Fruit fly (Drosophila melanogaster) whole organism, embryonic: Measurements from ENCODE around the gene orion.

ENCODE experiments used
- Ada2b ChIP-seq: fragments of 200-800 bp; sonication (Bioruptor generic); IDR thresholded peaks from 2 replicates; pipeline ENCODE4 v1.3.6; 2022; ENCODE audit warnings: missing biosample characterization, missing genetic modification characterization
- Asciz ChIP-seq: fragments of 200-800 bp; sonication (Bioruptor generic); optimal IDR thresholded peaks from 2 replicates; lab custom pipeline; 2017; ENCODE audit warnings: missing biosample characterization, mild to moderate bottlenecking, missing genetic modification characterization, missing genetic modification reagents
- Atf3 ChIP-seq: fragments of 200-800 bp; sonication (Bioruptor generic); optimal IDR thresholded peaks from 3 replicates; lab custom pipeline; 2016; ENCODE audit warnings: missing biosample characterization, missing genetic modification characterization
- CG10979 ChIP-seq: fragments of 200-800 bp; sonication (Bioruptor generic); optimal IDR thresholded peaks from 2 replicates; lab custom pipeline; 2018; ENCODE audit warnings: missing biosample characterization, mild to moderate bottlenecking, missing genetic modification characterization, moderate library complexity
- CG13894 ChIP-seq: fragments of 200-800 bp; sonication (Bioruptor generic); optimal IDR thresholded peaks from 3 replicates; lab custom pipeline; 2018; ENCODE audit warnings: missing biosample characterization, mild to moderate bottlenecking, missing genetic modification characterization, moderate library complexity
- CG15479 ChIP-seq: fragments of 200-800 bp; sonication (Bioruptor generic); optimal IDR thresholded peaks from 3 replicates; lab custom pipeline; 2019; ENCODE audit warnings: missing biosample characterization, mild to moderate bottlenecking, missing genetic modification characterization, moderate library complexity
- CG17361 ChIP-seq: fragments of 200-800 bp; sonication (Bioruptor generic); IDR thresholded peaks from 3 replicates; pipeline ENCODE4 v1.3.6; 2022; ENCODE audit warnings: missing biosample characterization, missing genetic modification characterization
- CG18262 ChIP-seq: fragments of 200-800 bp; optimal IDR thresholded peaks from 3 replicates; lab custom pipeline; 2019; ENCODE audit warnings: missing biosample characterization, mild to moderate bottlenecking, missing genetic modification characterization, moderate library complexity
- CG31388 ChIP-seq: fragments of 200-800 bp; sonication (Bioruptor generic); optimal IDR thresholded peaks from 2 replicates; lab custom pipeline; 2016; ENCODE audit warnings: missing biosample characterization, missing genetic modification characterization
- CG34376 ChIP-seq: fragments of 200-800 bp; sonication (Bioruptor generic); optimal IDR thresholded peaks from 2 replicates; lab custom pipeline; 2018; ENCODE audit warnings: missing biosample characterization, mild to moderate bottlenecking, missing genetic modification characterization
- CG4730 ChIP-seq: fragments of 200-800 bp; sonication (Bioruptor generic); IDR thresholded peaks from 2 replicates; pipeline ENCODE4 v1.3.6; 2022; ENCODE audit warnings: missing biosample characterization, missing genetic modification characterization
- CG7786 ChIP-seq: fragments of 200-800 bp; sonication (Bioruptor generic); optimal IDR thresholded peaks from 2 replicates; lab custom pipeline; 2016; ENCODE audit warnings: missing biosample characterization, missing genetic modification characterization
- Drgx ChIP-seq: fragments of 200-800 bp; sonication (Bioruptor generic); IDR thresholded peaks from 2 replicates; pipeline ENCODE4 v1.3.6; 2022; ENCODE audit warnings: missing biosample characterization, missing genetic modification characterization
- E2f2 ChIP-seq: fragments of 200-800 bp; sonication (Bioruptor generic); IDR thresholded peaks from 2 replicates; pipeline ENCODE4 v1.3.6; 2022; ENCODE audit warnings: missing biosample characterization, missing genetic modification characterization
- Hsf ChIP-seq: fragments of 200-800 bp; sonication (Bioruptor generic); optimal IDR thresholded peaks from 3 replicates; lab custom pipeline; 2016; ENCODE audit warnings: missing biosample characterization, missing genetic modification characterization
- MTF-1 ChIP-seq: fragments of 200-800 bp; sonication (Bioruptor generic); optimal IDR thresholded peaks from 2 replicates; lab custom pipeline; 2018; ENCODE audit warnings: missing biosample characterization, mild to moderate bottlenecking, missing genetic modification characterization, borderline replicate concordance
- Opbp ChIP-seq: fragments of 200-800 bp; sonication (Bioruptor generic); IDR thresholded peaks from 3 replicates; pipeline ENCODE4 v1.3.6; 2022; ENCODE audit warnings: missing biosample characterization, missing genetic modification characterization; ENCODE audit not compliant: partially characterized antibody
- Scr ChIP-seq: fragments of 200-800 bp; sonication (Bioruptor generic); IDR thresholded peaks from 2 replicates; pipeline ENCODE4 v1.3.6; 2022; ENCODE audit warnings: missing biosample characterization, missing genetic modification characterization; ENCODE audit not compliant: partially characterized antibody
- Taf1 ChIP-seq: fragments of 200-800 bp; sonication (Bioruptor generic); IDR thresholded peaks from 2 replicates; pipeline ENCODE4 v1.3.6; 2022; ENCODE audit warnings: missing biosample characterization, missing genetic modification characterization
- Xbp1 ChIP-seq: fragments of 200-800 bp; sonication (Bioruptor generic); optimal IDR thresholded peaks from 3 replicates; lab custom pipeline; 2016; ENCODE audit warnings: missing biosample characterization, mild to moderate bottlenecking, missing genetic modification characterization
- amos ChIP-seq: fragments of 200-800 bp; sonication (Bioruptor generic); IDR thresholded peaks from 2 replicates; pipeline ENCODE4 v1.3.6; 2022; ENCODE audit warnings: missing biosample characterization, missing genetic modification characterization; ENCODE audit not compliant: partially characterized antibody
- caup ChIP-seq: fragments of 200-800 bp; sonication (Bioruptor generic); optimal IDR thresholded peaks from 3 replicates; lab custom pipeline; 2017; ENCODE audit warnings: missing biosample characterization, mild to moderate bottlenecking, missing genetic modification characterization, moderate library complexity; ENCODE audit not compliant: severe bottlenecking
- cg ChIP-seq: fragments of 200-800 bp; sonication (Bioruptor generic); optimal IDR thresholded peaks from 3 replicates; lab custom pipeline; 2019; ENCODE audit warnings: missing biosample characterization, mild to moderate bottlenecking, missing genetic modification characterization, moderate library complexity
- exex ChIP-seq: fragments of 200-800 bp; sonication (Bioruptor generic); optimal IDR thresholded peaks from 4 replicates; lab custom pipeline; 2018; ENCODE audit warnings: missing biosample characterization, mild to moderate bottlenecking, missing genetic modification characterization, moderate library complexity
- fd64A ChIP-seq: fragments of 200-800 bp; sonication (Bioruptor generic); optimal IDR thresholded peaks from 3 replicates; lab custom pipeline; 2018; ENCODE audit warnings: missing biosample characterization, mild to moderate bottlenecking, missing genetic modification characterization
- gem ChIP-seq: fragments of 200-800 bp; sonication (Bioruptor generic); optimal IDR thresholded peaks from 2 replicates; lab custom pipeline; 2019; ENCODE audit warnings: missing biosample characterization, mild to moderate bottlenecking, missing genetic modification characterization, moderate library complexity
- hth ChIP-seq: fragments of >200 bp; optimal IDR thresholded peaks from 2 replicates; lab custom pipeline; 2017; ENCODE audit warnings: inconsistent platforms
- mam ChIP-seq: fragments of 200-800 bp; sonication (Bioruptor generic); optimal IDR thresholded peaks from 3 replicates; lab custom pipeline; 2016; ENCODE audit warnings: missing biosample characterization, missing genetic modification characterization
- oc ChIP-seq: fragments of 200-800 bp; sonication (Bioruptor generic); optimal IDR thresholded peaks from 2 replicates; lab custom pipeline; 2018; ENCODE audit warnings: missing biosample characterization, mild to moderate bottlenecking, missing genetic modification characterization, moderate library complexity
- pnt ChIP-seq: fragments of 200-800 bp; sonication (Bioruptor generic); optimal IDR thresholded peaks from 3 replicates; lab custom pipeline; 2016; ENCODE audit warnings: missing biosample characterization, missing genetic modification characterization
- prd ChIP-seq, 3 experiments: fragments of >200 bp in 2 of 3; fragments of 200-800 bp in 1 of 3; sonication (Bioruptor generic) in 1 of 3; optimal IDR thresholded peaks in 2 of 3; IDR thresholded peaks in 1 of 3; 2 replicates in 2 of 3; 3 replicates in 1 of 3; pipeline versions ENCODE4 v1.3.6 to Lab custom; 2017 to 2022; ENCODE audit warnings: missing biosample characterization in 1 of 3, missing genetic modification characterization in 1 of 3
- sd ChIP-seq: fragments of 200-800 bp; sonication (Bioruptor generic); optimal IDR thresholded peaks from 3 replicates; lab custom pipeline; 2018; ENCODE audit warnings: missing biosample characterization, mild to moderate bottlenecking, missing genetic modification characterization, moderate library complexity
- sens ChIP-seq: fragments of 200-800 bp; sonication (Bioruptor generic); peaks from one replicate; lab custom pipeline; 2016; ENCODE audit warnings: missing biosample characterization, missing genetic modification characterization
- slbo ChIP-seq: fragments of 200-800 bp; sonication (Bioruptor generic); IDR thresholded peaks from 2 replicates; pipeline ENCODE4 v1.3.6; 2022; ENCODE audit warnings: missing biosample characterization, missing genetic modification characterization
- sob ChIP-seq: fragments of 200-800 bp; sonication (Bioruptor generic); IDR thresholded peaks from 2 replicates; pipeline ENCODE4 v1.3.6; 2022; ENCODE audit warnings: missing biosample characterization, missing genetic modification characterization
- vfl ChIP-seq: fragments of 200-800 bp; sonication (Bioruptor generic); optimal IDR thresholded peaks from 2 replicates; lab custom pipeline; 2016; ENCODE audit warnings: missing biosample characterization, missing genetic modification characterization
- wek ChIP-seq: fragments of 200-800 bp; sonication (Bioruptor generic); optimal IDR thresholded peaks from 3 replicates; lab custom pipeline; 2018; ENCODE audit warnings: missing biosample characterization, mild to moderate bottlenecking, missing genetic modification characterization, moderate library complexity
- zfh2 ChIP-seq: fragments of 200-800 bp; sonication (Bioruptor generic); optimal IDR thresholded peaks from 2 replicates; lab custom pipeline; 2016; ENCODE audit warnings: missing biosample characterization, missing genetic modification characterization

Gene orion

DNA sequence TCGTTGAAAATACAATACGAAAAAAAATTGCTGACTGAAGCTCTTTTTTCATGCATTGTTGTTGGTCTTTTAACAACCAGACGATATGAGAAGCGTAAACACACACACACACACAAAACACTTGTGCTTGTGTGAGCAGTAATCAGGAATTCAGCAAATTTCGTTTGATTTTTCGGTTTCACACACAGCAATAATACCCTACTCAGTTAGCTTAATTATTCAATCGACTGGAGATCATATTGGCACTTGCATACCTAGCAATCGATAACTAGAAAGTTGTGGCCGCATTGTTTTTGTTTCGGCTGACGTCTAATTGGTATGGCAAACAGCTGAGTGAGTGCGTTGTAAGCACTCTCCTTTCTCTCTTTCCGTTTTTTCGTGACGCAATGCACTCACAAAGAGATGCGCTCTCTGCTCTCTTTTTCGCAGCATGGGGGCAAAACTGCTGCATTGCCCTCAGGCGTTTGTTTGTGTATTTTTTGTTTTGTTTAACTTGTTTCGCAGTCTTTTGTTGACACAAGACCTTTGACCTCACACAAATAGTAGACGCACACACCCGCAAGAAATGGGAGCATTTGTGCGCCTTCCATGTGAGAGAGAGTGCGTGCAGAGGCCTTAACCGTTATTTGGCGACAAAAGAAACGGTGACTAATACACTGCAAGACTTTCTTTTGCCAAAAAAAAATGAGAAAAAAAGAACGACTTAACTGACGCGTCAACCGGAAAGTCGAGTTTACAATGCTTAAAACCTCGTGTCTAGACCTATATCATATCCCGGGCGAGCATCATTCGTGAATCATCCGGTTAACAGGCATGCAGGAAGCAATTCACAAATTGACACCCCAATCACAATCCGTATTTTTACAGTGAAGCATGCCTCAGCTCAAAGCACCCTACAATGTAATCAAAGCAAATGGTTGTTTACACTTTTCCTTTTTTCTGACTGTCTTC lies 1.7 kb downstream of the orion start (continued):
- TF ChIP-seq prd (optimal IDR thresholded peaks at IDR 0.05; lab: Kevin White, UChicago) = no peak
- TF ChIP-seq prd (GFP tag; IDR thresholded peaks at IDR 0.05; lab: Robert Waterston, UW) = peak; percentile 34; the same call in 1 of the 3 replicates
- peak; percentile 49 for TF ChIP-seq gem (tag; lab: Kevin White, UChicago)
- TF ChIP-seq hth (lab: Kevin White, UChicago) = no peak
- no peak for TF ChIP-seq CG13894 (tag; lab: Kevin White, UChicago)
- TF ChIP-seq Ada2b (GFP tag; lab: Robert Waterston, UW) = no peak
- TF ChIP-seq cg (GFP tag; lab: Kevin White, UChicago) = peak; percentile 92
- peak; percentile 17 for TF ChIP-seq vfl
- TF ChIP-seq wek (GFP tag; lab: Kevin White, UChicago) = no peak
- no peak for TF ChIP-seq CG4730 (GFP tag; lab: Robert Waterston, UW)
- peak; percentile 41 for TF ChIP-seq Xbp1 (GFP tag; lab: Kevin White, UChicago)
- TF ChIP-seq CG7786 = peak; percentile 22
- TF ChIP-seq sob (GFP tag; lab: Robert Waterston, UW) = no peak
- peak; percentile 83 for TF ChIP-seq sens (GFP tag; lab: Kevin White, UChicago)
- peak; percentile 28 for TF ChIP-seq mam
- TF ChIP-seq CG15479 (GFP tag; lab: Kevin White, UChicago) = peak; percentile 35
- TF ChIP-seq caup = no peak
- TF ChIP-seq oc (tag; lab: Kevin White, UChicago) = peak; percentile 6
- TF ChIP-seq Drgx = peak; percentile 62
- TF ChIP-seq Opbp (GFP tag; lab: Robert Waterston, UW) = no peak
- peak; percentile 40 for TF ChIP-seq CG10979 (tag; lab: Kevin White, UChicago)
- TF ChIP-seq CG31388 (GFP tag; lab: Kevin White, UChicago) = no peak
- peak; percentile 41 for TF ChIP-seq pnt
- TF ChIP-seq sd = peak; percentile 91
- 0 out of 3 replicates have a peak, but pooled peaks have one; percentile 22 for TF ChIP-seq CG17361
- TF ChIP-seq exex (tag; lab: Kevin White, UChicago) = peak; percentile 58
- TF ChIP-seq Asciz (GFP tag; lab: Kevin White, UChicago) = peak; percentile 49
- TF ChIP-seq E2f2 (GFP tag; lab: Robert Waterston, UW) = peak; percentile 7; the same call in 1 of the 2 replicates
- no peak for TF ChIP-seq amos (GFP tag; lab: Robert Waterston, UW)
- TF ChIP-seq Taf1 (GFP tag; lab: Robert Waterston, UW) = peak; percentile 11; the same call in 1 of the 2 replicates
- peak; percentile 21 for TF ChIP-seq Hsf (GFP tag; lab: Kevin White, UChicago)
- TF ChIP-seq CG34376 = peak; percentile 61
- TF ChIP-seq Scr (GFP tag; lab: Robert Waterston, UW) = no peak; the same call in 1 of the 2 replicates
- no peak for TF ChIP-seq Atf3 (GFP tag; lab: Kevin White, UChicago)
- peak; percentile 10 for TF ChIP-seq MTF-1 (GFP tag; lab: Kevin White, UChicago)
- peak; percentile 57 for TF ChIP-seq slbo (GFP tag; lab: Robert Waterston, UW)
- peak; percentile 46 for TF ChIP-seq CG18262 (tag; lab: Kevin White, UChicago)
- no peak for TF ChIP-seq fd64A (GFP tag; lab: Kevin White, UChicago)
- TF ChIP-seq zfh2 (GFP tag; lab: Kevin White, UChicago) = peak; percentile 40
- TF ChIP-seq, all 482 proteins: peak for 139
